Fruit fly (Drosophila melanogaster): Measurements from ENCODE around the gene CG9917.

The CG9917 gene

dm6 chrX:16303636-16304035 lies 19.4 kb downstream of the CG9917 start, which contains the start of gene CG3679:
CG3679 (plus strand) TSS chrX:16303870.
- TF ChIP-seq ttk (optimal IDR thresholded peaks at IDR 0.05) (no peak), psq (optimal IDR thresholded peaks at IDR 0.05) (no peak), Myc (optimal IDR thresholded peaks at IDR 0.05) (no peak), Sin3A (optimal IDR thresholded peaks at IDR 0.05) (no peak), h (optimal IDR thresholded peaks at IDR 0.05) (no peak), insv (optimal IDR thresholded peaks at IDR 0.05) (no peak)

dm6 chrX:16297618-16298017 lies 25.4 kb downstream of the CG9917 start, which contains the start of gene ERp44:
ERp44 (minus strand) TSS chrX:16297718.
- TF ChIP-seq ttk (optimal IDR thresholded peaks at IDR 0.05): no peak

DNA sequence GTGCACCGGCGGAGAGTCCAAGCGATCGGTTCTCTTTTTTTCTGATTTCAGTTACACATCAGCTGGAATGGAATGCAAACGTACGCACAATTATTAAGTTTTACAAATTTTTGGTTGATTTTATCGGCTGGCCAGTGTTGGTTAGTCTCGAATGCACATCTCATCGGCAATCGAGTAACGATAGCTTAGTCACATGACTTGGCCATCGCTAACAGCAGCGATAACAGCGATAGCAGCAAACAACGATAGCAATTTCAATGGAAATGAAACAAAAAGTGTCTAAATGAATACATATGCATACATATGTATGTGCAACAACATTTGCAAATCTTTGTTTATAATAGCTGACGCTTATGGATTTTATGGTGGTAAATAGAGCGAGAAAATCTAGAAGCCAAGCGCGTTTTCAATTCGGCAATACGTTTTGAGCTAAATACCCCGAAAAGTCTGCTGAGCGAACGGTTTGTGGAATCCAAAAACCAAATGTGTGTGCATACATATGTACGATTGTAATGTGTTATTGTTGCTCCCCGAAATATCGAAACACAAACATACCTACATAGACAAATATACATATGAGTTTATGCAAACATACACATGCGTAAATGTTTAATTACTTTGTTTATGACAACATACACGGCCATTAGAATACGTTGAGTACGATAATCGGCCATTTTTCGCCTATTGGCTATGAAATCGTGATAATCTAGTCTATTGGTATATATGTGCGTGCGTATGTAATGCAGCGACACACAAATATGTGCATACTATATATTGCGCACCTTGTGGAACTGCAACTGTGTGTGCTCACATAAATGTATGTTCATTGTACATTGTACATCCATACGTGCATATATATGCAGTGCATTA lies 26.4 kb downstream of the CG9917 start, which contains the start of gene CG3632:
Gene CG3632, plus strand, starts transcription at position 249 of the 870 bp plus-strand sequence.
- TF ChIP-seq h (optimal IDR thresholded peaks at IDR 0.05): no peak
- no peak for TF ChIP-seq Myc (optimal IDR thresholded peaks at IDR 0.05)
- no peak for TF ChIP-seq Sin3A (optimal IDR thresholded peaks at IDR 0.05)
- no peak for TF ChIP-seq insv (optimal IDR thresholded peaks at IDR 0.05)
- no peak for TF ChIP-seq ttk (optimal IDR thresholded peaks at IDR 0.05)
- TF ChIP-seq psq (optimal IDR thresholded peaks at IDR 0.05): no peak

DNA sequence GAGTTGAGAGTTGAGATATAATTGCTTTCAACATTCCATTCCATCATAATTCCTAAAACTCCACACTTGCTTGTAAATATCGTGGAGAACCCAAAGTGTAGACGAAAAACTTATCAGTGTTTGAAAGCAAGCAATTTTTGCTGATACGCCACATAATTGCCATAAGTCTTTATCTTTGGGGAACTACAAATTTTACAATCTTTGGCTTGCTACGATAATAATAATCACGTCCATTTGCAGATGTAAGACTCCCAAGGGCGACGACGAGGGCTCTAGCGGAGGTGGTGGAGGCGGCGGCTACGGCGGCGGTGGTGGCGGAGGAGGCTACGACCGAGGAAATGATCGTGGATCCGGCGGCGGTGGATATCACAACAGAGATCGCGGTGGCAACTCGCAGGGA lies 30.4 kb downstream of the CG9917 start:
- TF ChIP-seq insv (optimal IDR thresholded peaks at IDR 0.05): no peak
- no peak for TF ChIP-seq Sin3A (optimal IDR thresholded peaks at IDR 0.05)
- TF ChIP-seq h (optimal IDR thresholded peaks at IDR 0.05): no peak
- TF ChIP-seq psq (optimal IDR thresholded peaks at IDR 0.05): no peak
- no peak for TF ChIP-seq Myc (optimal IDR thresholded peaks at IDR 0.05)
- no peak for TF ChIP-seq ttk (optimal IDR thresholded peaks at IDR 0.05)

DNA sequence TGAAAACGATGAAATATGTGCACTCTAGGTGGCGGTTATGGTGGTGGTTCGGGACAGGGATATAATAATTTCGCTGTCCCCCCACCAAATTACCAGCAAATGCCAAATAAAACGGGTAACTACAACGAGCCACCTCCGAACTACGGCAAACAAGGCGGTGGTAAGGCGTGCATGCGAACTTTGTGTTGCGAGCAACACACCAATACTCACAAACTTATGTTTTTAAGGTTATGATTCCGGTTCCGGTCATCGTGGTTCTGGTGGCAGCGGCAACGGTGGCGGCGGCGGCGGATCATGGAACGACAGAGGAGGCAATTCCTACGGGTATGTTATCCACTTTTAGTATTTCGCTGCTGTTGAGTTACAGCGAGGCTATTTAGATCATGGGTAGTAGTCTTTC lies 34.0 kb downstream of the CG9917 start:
- TF ChIP-seq insv (optimal IDR thresholded peaks at IDR 0.05): no peak
- TF ChIP-seq h (optimal IDR thresholded peaks at IDR 0.05): no peak
- TF ChIP-seq Myc (optimal IDR thresholded peaks at IDR 0.05): no peak
- no peak for TF ChIP-seq ttk (optimal IDR thresholded peaks at IDR 0.05)
- TF ChIP-seq psq (optimal IDR thresholded peaks at IDR 0.05): no peak
- TF ChIP-seq Sin3A (optimal IDR thresholded peaks at IDR 0.05): no peak

DNA sequence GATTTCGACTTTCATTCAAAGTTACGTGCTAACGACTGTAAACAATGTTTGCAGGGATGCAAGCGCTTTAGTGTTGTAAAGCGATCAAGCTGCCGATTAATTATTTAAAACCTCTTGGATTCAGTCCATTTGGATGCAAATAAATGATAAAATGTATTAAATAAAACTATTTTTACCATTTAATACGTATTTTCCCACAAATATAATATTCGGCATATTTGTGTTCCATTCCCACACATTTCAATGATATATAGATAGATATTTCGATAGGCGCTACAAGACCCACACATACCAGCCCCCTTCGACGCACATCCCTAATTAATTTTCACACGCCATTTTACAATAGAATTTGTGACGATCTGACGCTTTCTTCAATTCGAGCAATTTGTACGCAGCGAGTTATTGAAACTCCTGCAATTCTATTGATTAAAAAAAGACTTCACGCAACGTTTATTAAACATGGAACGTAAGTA lies 34.5 kb downstream of the CG9917 start, which contains the start of the genes CG32576 and caz:
Gene CG32576, minus strand, starts transcription at position 42 of the 473 bp plus-strand sequence.
Gene caz, plus strand, starts transcription at position 319 of the 473 bp plus-strand sequence.
- TF ChIP-seq psq (optimal IDR thresholded peaks at IDR 0.05) (no peak), h (optimal IDR thresholded peaks at IDR 0.05) (no peak), Sin3A (optimal IDR thresholded peaks at IDR 0.05) (no peak), ttk (optimal IDR thresholded peaks at IDR 0.05) (no peak), insv (optimal IDR thresholded peaks at IDR 0.05) (no peak), Myc (optimal IDR thresholded peaks at IDR 0.05) (no peak)

dm6 chrX:16286083-16286666 lies 36.9 kb downstream of the CG9917 start, which contains the start of gene UQCR-14:
UQCR-14 (plus strand) TSS chrX:16286288.
- no peak for TF ChIP-seq Sin3A (optimal IDR thresholded peaks at IDR 0.05)
- TF ChIP-seq Myc (optimal IDR thresholded peaks at IDR 0.05): no peak

DNA sequence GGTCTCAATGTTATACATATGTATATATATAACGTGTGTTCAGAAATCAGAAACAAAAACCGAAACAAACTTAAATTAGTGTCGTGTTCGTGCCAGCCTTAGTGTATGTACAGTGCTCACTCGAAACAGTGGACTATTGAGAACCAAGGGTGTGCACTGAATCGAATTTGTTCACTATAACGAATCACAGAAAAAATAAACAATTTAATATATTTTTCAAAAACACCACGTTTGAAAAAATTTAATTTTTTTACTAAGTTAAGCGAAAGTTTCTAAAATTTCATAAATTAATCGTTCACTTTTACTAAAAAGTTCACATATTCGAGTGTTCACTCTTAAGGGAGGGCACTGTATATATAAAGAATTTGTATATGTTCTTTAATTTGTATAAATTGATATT lies 37.8 kb downstream of the CG9917 start:
- no peak for TF ChIP-seq Sin3A (optimal IDR thresholded peaks at IDR 0.05)
- TF ChIP-seq ttk (optimal IDR thresholded peaks at IDR 0.05): no peak
- no peak for TF ChIP-seq h (optimal IDR thresholded peaks at IDR 0.05)
- TF ChIP-seq Myc (optimal IDR thresholded peaks at IDR 0.05): no peak
- no peak for TF ChIP-seq psq (optimal IDR thresholded peaks at IDR 0.05)
- no peak for TF ChIP-seq insv (optimal IDR thresholded peaks at IDR 0.05)

dm6 chrX:16281717-16282529 lies 41.1 kb downstream of the CG9917 start:
- TF ChIP-seq h (optimal IDR thresholded peaks at IDR 0.05): no peak
- no peak for TF ChIP-seq insv (optimal IDR thresholded peaks at IDR 0.05)
- TF ChIP-seq psq (optimal IDR thresholded peaks at IDR 0.05): no peak
- no peak for TF ChIP-seq Myc (optimal IDR thresholded peaks at IDR 0.05)
- no peak for TF ChIP-seq ttk (optimal IDR thresholded peaks at IDR 0.05)
- TF ChIP-seq Sin3A (optimal IDR thresholded peaks at IDR 0.05): no peak

DNA sequence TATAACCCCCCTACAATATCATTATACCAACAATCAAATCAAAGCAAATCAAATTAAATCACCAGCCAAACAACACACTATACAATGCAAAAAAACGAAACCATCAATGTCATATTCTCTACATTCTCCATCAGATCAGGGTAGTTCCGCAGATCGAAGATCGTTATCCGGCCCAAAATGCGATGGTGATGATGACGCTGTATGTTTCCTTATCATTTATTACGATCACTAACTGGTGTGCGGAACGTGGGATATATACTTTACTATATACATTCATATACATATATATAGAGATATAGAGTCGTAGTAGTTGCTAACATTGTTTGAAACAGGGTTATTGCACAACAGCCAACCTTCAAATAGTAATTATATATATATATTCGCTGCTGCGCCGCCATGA lies 41.7 kb downstream of the CG9917 start:
- TF ChIP-seq Myc (optimal IDR thresholded peaks at IDR 0.05) (no peak), insv (optimal IDR thresholded peaks at IDR 0.05) (no peak), ttk (optimal IDR thresholded peaks at IDR 0.05) (no peak), h (optimal IDR thresholded peaks at IDR 0.05) (no peak)

- no peak for TF ChIP-seq h (optimal IDR thresholded peaks at IDR 0.05)
- TF ChIP-seq Myc (optimal IDR thresholded peaks at IDR 0.05): no peak
- TF ChIP-seq Sin3A (optimal IDR thresholded peaks at IDR 0.05): no peak
- no peak for TF ChIP-seq insv (optimal IDR thresholded peaks at IDR 0.05)
- TF ChIP-seq ttk (optimal IDR thresholded peaks at IDR 0.05): no peak
- no peak for TF ChIP-seq psq (optimal IDR thresholded peaks at IDR 0.05)
Measured at dm6 chrX:16279340-16279941, 43.6 kb downstream of the CG9917 start.
